Fruit fly (Drosophila melanogaster) whole organism, embryonic: ENCODE data around the gene Noc2.

Experiments used
- B-H1 ChIP-seq: fragments of 200-800 bp; sonication (Bioruptor generic); IDR thresholded peaks from 3 replicates; pipeline ENCODE4 v1.3.6; 2022; ENCODE audit warnings: missing biosample characterization, missing genetic modification characterization
- BtbVII ChIP-seq: fragments of 200-800 bp; sonication (Bioruptor generic); optimal IDR thresholded peaks from 3 replicates; lab custom pipeline; 2017; ENCODE audit warnings: missing biosample characterization, mild to moderate bottlenecking, missing genetic modification characterization
- C15 ChIP-seq: fragments of 200-800 bp; sonication (Bioruptor generic); IDR thresholded peaks from 3 replicates; pipeline ENCODE4 v1.3.6; 2022; ENCODE audit warnings: missing biosample characterization, missing genetic modification characterization
- CG10147 ChIP-seq: fragments of 200-800 bp; sonication (Bioruptor generic); optimal IDR thresholded peaks from 2 replicates; lab custom pipeline; 2019; ENCODE audit warnings: missing biosample characterization, mild to moderate bottlenecking, missing genetic modification characterization, moderate library complexity
- CG11093 ChIP-seq: fragments of 200-800 bp; sonication (Bioruptor generic); IDR thresholded peaks from 3 replicates; pipeline ENCODE4 v1.3.6; 2022; ENCODE audit warnings: missing biosample characterization, missing genetic modification characterization
- CG11560 ChIP-seq: fragments of 200-800 bp; sonication (Bioruptor generic); IDR thresholded peaks from 3 replicates; pipeline ENCODE4 v1.3.6; 2022; ENCODE audit warnings: missing biosample characterization, missing genetic modification characterization
- CG11696 ChIP-seq: fragments of 200-800 bp; sonication (Bioruptor generic); IDR thresholded peaks from 2 replicates; pipeline ENCODE4 v1.3.6; 2022; ENCODE audit warnings: missing biosample characterization, missing genetic modification characterization
- CG14441 ChIP-seq: fragments of 200-800 bp; sonication (Bioruptor generic); IDR thresholded peaks from 2 replicates; pipeline ENCODE4 v1.3.6; 2022; ENCODE audit warnings: missing biosample characterization, missing genetic modification characterization
- CG1603 ChIP-seq: fragments of 200-800 bp; sonication (Bioruptor generic); optimal IDR thresholded peaks from 2 replicates; lab custom pipeline; 2019; ENCODE audit warnings: missing biosample characterization, mild to moderate bottlenecking, missing genetic modification characterization, moderate library complexity
- CG18011 ChIP-seq: fragments of 200-800 bp; sonication (Bioruptor generic); optimal IDR thresholded peaks from 2 replicates; lab custom pipeline; 2017; ENCODE audit warnings: missing biosample characterization, missing genetic modification characterization, mild to moderate bottlenecking, moderate library complexity, missing genotype
- CG18262 ChIP-seq: fragments of 200-800 bp; optimal IDR thresholded peaks from 3 replicates; lab custom pipeline; 2019; ENCODE audit warnings: missing biosample characterization, mild to moderate bottlenecking, missing genetic modification characterization, moderate library complexity
- CG18476 ChIP-seq: fragments of 200-800 bp; sonication (Bioruptor generic); optimal IDR thresholded peaks from 2 replicates; lab custom pipeline; 2016; ENCODE audit warnings: missing biosample characterization, mild to moderate bottlenecking, missing genetic modification characterization
- CG2129 ChIP-seq: fragments of 200-800 bp; sonication (Bioruptor generic); IDR thresholded peaks from 2 replicates; pipeline ENCODE4 v1.3.6; 2022; ENCODE audit warnings: missing biosample characterization, missing genetic modification characterization; ENCODE audit not compliant: partially characterized antibody
- CG31365 ChIP-seq: fragments of 200-800 bp; sonication (Bioruptor generic); optimal IDR thresholded peaks from 2 replicates; lab custom pipeline; 2018; ENCODE audit warnings: missing biosample characterization, mild to moderate bottlenecking, missing genetic modification characterization
- CG31441 ChIP-seq: fragments of 200-800 bp; sonication (Bioruptor generic); IDR thresholded peaks from 2 replicates; pipeline ENCODE4 v1.3.6; 2022; ENCODE audit warnings: missing biosample characterization, missing genetic modification characterization
- CG3838 ChIP-seq: fragments of 200-800 bp; sonication (Bioruptor generic); optimal IDR thresholded peaks from 3 replicates; lab custom pipeline; 2016; ENCODE audit warnings: missing biosample characterization, missing genetic modification characterization
- CG4360 ChIP-seq: fragments of 200-800 bp; sonication (Bioruptor generic); IDR thresholded peaks from 2 replicates; pipeline ENCODE4 v1.3.6; 2022; ENCODE audit warnings: missing biosample characterization, missing genetic modification characterization
- CG4820 ChIP-seq: fragments of 200-800 bp; sonication (Bioruptor generic); optimal IDR thresholded peaks from 3 replicates; lab custom pipeline; 2016; ENCODE audit warnings: missing biosample characterization, missing genetic modification characterization
- CG6689 ChIP-seq: fragments of 200-800 bp; sonication (Bioruptor generic); IDR thresholded peaks from 2 replicates; pipeline ENCODE4 v1.3.6; 2022; ENCODE audit warnings: missing biosample characterization, missing genetic modification characterization
- CG6854 ChIP-seq: fragments of 200-800 bp; sonication (Bioruptor generic); optimal IDR thresholded peaks from 3 replicates; lab custom pipeline; 2017; ENCODE audit warnings: missing biosample characterization, mild to moderate bottlenecking, missing genetic modification characterization
- CG7963 ChIP-seq: fragments of 200-800 bp; sonication (Bioruptor generic); IDR thresholded peaks from 3 replicates; pipeline ENCODE4 v1.3.6; 2022; ENCODE audit warnings: missing biosample characterization, missing genetic modification characterization; ENCODE audit not compliant: partially characterized antibody
- CG9437 ChIP-seq: fragments of 200-800 bp; sonication (Bioruptor generic); optimal IDR thresholded peaks from 2 replicates; lab custom pipeline; 2018; ENCODE audit warnings: missing biosample characterization, mild to moderate bottlenecking, missing genetic modification characterization
- CG9817 ChIP-seq: fragments of 200-800 bp; sonication (Bioruptor generic); optimal IDR thresholded peaks from 2 replicates; lab custom pipeline; 2018; ENCODE audit warnings: missing biosample characterization, mild to moderate bottlenecking, missing genetic modification characterization, moderate library complexity
- Chrac-16 ChIP-seq: fragments of 200-800 bp; sonication (Bioruptor generic); optimal IDR thresholded peaks from 3 replicates; lab custom pipeline; 2016; ENCODE audit warnings: missing biosample characterization, missing genetic modification characterization
- CkIIα-i1 ChIP-seq: fragments of 200-800 bp; sonication (Bioruptor generic); IDR thresholded peaks from 2 replicates; pipeline ENCODE4 v1.3.6; 2022; ENCODE audit warnings: missing biosample characterization, missing genetic modification characterization
- Dek ChIP-seq: fragments of 200-800 bp; sonication (Bioruptor generic); optimal IDR thresholded peaks from 3 replicates; lab custom pipeline; 2019; ENCODE audit warnings: missing biosample characterization, mild to moderate bottlenecking, missing genetic modification characterization, moderate library complexity
- Dip3 ChIP-seq: fragments of 200-800 bp; sonication (Bioruptor generic); optimal IDR thresholded peaks from 3 replicates; lab custom pipeline; 2016; ENCODE audit warnings: missing biosample characterization, missing genetic modification characterization
- Dll ChIP-seq: fragments of 200-800 bp; sonication (Bioruptor generic); IDR thresholded peaks from 4 replicates; pipeline ENCODE4 v1.3.6; 2022; ENCODE audit warnings: missing biosample characterization, missing genetic modification characterization; ENCODE audit not compliant: partially characterized antibody
- Fer1 ChIP-seq: fragments of 200-800 bp; sonication (Bioruptor generic); optimal IDR thresholded peaks from 2 replicates; lab custom pipeline; 2017; ENCODE audit warnings: missing biosample characterization, mild to moderate bottlenecking, missing genetic modification characterization
- HLH4C ChIP-seq: fragments of 200-800 bp; sonication (Bioruptor generic); IDR thresholded peaks from 3 replicates; pipeline ENCODE4 v1.3.6; 2022; ENCODE audit warnings: missing biosample characterization, missing genetic modification characterization; ENCODE audit not compliant: partially characterized antibody
- Jarid2 ChIP-seq: fragments of 200-800 bp; sonication (Bioruptor generic); optimal IDR thresholded peaks from 3 replicates; lab custom pipeline; 2017; ENCODE audit warnings: mild to moderate bottlenecking, missing biosample characterization, missing genetic modification reagents, missing genetic modification characterization
- Lpt ChIP-seq: fragments of >200 bp; optimal IDR thresholded peaks from 2 replicates; lab custom pipeline; 2018; ENCODE audit warnings: missing biosample characterization, missing genetic modification characterization
- Mes4 ChIP-seq: fragments of 200-800 bp; sonication (Bioruptor generic); optimal IDR thresholded peaks from 2 replicates; lab custom pipeline; 2016; ENCODE audit warnings: missing biosample characterization, missing genetic modification characterization
- TFAM ChIP-seq: fragments of 200-800 bp; sonication (Bioruptor generic); optimal IDR thresholded peaks from 2 replicates; lab custom pipeline; 2017; ENCODE audit warnings: missing biosample characterization, missing genetic modification characterization, inconsistent platforms
- Vsx1 ChIP-seq: fragments of 200-800 bp; sonication (Bioruptor generic); optimal IDR thresholded peaks from 2 replicates; lab custom pipeline; 2017; ENCODE audit warnings: missing biosample characterization, mild to moderate bottlenecking, missing genetic modification characterization, missing genetic modification reagents
- dysf ChIP-seq: fragments of 200-800 bp; sonication (Bioruptor generic); IDR thresholded peaks from 3 replicates; pipeline ENCODE4 v1.3.6; 2022; ENCODE audit warnings: missing biosample characterization, missing genetic modification characterization
- ewg ChIP-seq: fragments of 200-800 bp; sonication (Bioruptor generic); optimal IDR thresholded peaks from 3 replicates; lab custom pipeline; 2017; ENCODE audit warnings: mild to moderate bottlenecking, missing biosample characterization, missing genetic modification reagents, missing genetic modification characterization
- gcm ChIP-seq: fragments of 200-800 bp; sonication (Bioruptor generic); optimal IDR thresholded peaks from 2 replicates; lab custom pipeline; 2019; ENCODE audit warnings: missing biosample characterization, mild to moderate bottlenecking, missing genetic modification characterization, moderate library complexity
- gfzf ChIP-seq: fragments of 200-800 bp; sonication (Bioruptor generic); optimal IDR thresholded peaks from 2 replicates; lab custom pipeline; 2016; ENCODE audit warnings: missing biosample characterization, mild to moderate bottlenecking, missing genetic modification characterization, moderate library complexity
- nmo ChIP-seq: fragments of 200-800 bp; sonication (Bioruptor generic); optimal IDR thresholded peaks from 2 replicates; lab custom pipeline; 2018; ENCODE audit warnings: missing biosample characterization, mild to moderate bottlenecking, missing genetic modification characterization, moderate library complexity
- pzg ChIP-seq: fragments of 200-800 bp; sonication (Bioruptor generic); optimal IDR thresholded peaks from 3 replicates; lab custom pipeline; 2018; ENCODE audit warnings: missing biosample characterization, mild to moderate bottlenecking, missing genetic modification characterization, moderate library complexity
- row ChIP-seq: fragments of 200-800 bp; sonication (Bioruptor generic); IDR thresholded peaks from 3 replicates; pipeline ENCODE4 v1.3.6; 2022; ENCODE audit warnings: missing biosample characterization, missing genetic modification characterization
- toy ChIP-seq: fragments of 200-800 bp; sonication (Bioruptor generic); IDR thresholded peaks from 2 replicates; pipeline ENCODE4 v1.3.6; 2022; ENCODE audit warnings: missing biosample characterization, missing genetic modification characterization

The Noc2 gene

dm6 chr2L:21142972-21143385, 20.5 kb upstream of the Noc2 start, which contains the start of gene pths (continued):
- TF ChIP-seq Jarid2 (no peak), Dip3 (GFP tag; lab: Kevin White, UChicago) (peak; percentile 41), dysf (GFP tag; lab: Robert Waterston, UW) (0 out of 3 replicates have a peak, but pooled peaks have one; percentile 23), CG2129 (GFP tag; lab: Robert Waterston, UW) (peak; percentile 72), Fer1 (GFP tag; lab: Kevin White, UChicago) (no peak), Dek (no peak), Lpt (GFP tag; lab: Kevin White, UChicago) (no peak), CG1603 (tag; lab: Kevin White, UChicago) (peak; percentile 95), toy (GFP tag; lab: Robert Waterston, UW) (no peak), BtbVII (no peak), CG3838 (GFP tag; lab: Kevin White, UChicago) (no peak), CG14441 (GFP tag; lab: Robert Waterston, UW) (peak; percentile 44; the same call in 1 of the 2 replicates), CG11093 (GFP tag; lab: Robert Waterston, UW) (no peak), CG10147 (GFP tag; lab: Kevin White, UChicago) (no peak), Mes4 (peak; percentile 40), C15 (no peak), B-H1 (GFP tag; lab: Robert Waterston, UW) (no peak), CG7963 (peak; percentile 65; the same call in 2 of the 3 replicates), TFAM (no peak), CG18262 (tag; lab: Kevin White, UChicago) (no peak), CG6689 (GFP tag; lab: Robert Waterston, UW) (peak; percentile 50; the same call in 1 of the 2 replicates), CG4360 (GFP tag; lab: Robert Waterston, UW) (no peak), CG9437 (GFP tag; lab: Kevin White, UChicago) (no peak), gcm (no peak), CG11560 (no peak), Dll (GFP tag; lab: Robert Waterston, UW) (peak; percentile 70; the same call in 3 of the 4 replicates), CG18476 (no peak), CG4820 (peak; percentile 50), CkIIα-i1 (GFP tag; lab: Robert Waterston, UW) (no peak), CG31441 (GFP tag; lab: Robert Waterston, UW) (no peak), CG6854 (no peak), nmo (GFP tag; lab: Kevin White, UChicago) (peak; percentile 76), Vsx1 (no peak), CG18011 (GFP tag; lab: Kevin White, UChicago) (no peak), Chrac-16 (GFP tag; lab: Kevin White, UChicago) (peak; percentile 40)

dm6 chr2L:21148242-21148641, 15.2 kb upstream of the Noc2 start, which contains the start of gene del:
del (minus strand) TSS chr2L:21148546.
- TF ChIP-seq ewg (peak; percentile 76), CG9817 (tag; lab: Kevin White, UChicago) (no peak), pzg (GFP tag; lab: Kevin White, UChicago) (peak; percentile 24), row (GFP tag; lab: Robert Waterston, UW) (0 out of 3 replicates have a peak, but pooled peaks have one; percentile 12), CG11696 (GFP tag; lab: Robert Waterston, UW) (0 out of 2 replicates have a peak, but pooled peaks have one; percentile 17), gfzf (GFP tag; lab: Kevin White, UChicago) (peak; percentile 58), CG31365 (no peak), HLH4C (GFP tag; lab: Robert Waterston, UW) (peak; percentile 7; the same call in 1 of the 3 replicates)
